Worm (Caenorhabditis elegans): ENCODE data around the gene ebp-2.

Gene ebp-2

DNA sequence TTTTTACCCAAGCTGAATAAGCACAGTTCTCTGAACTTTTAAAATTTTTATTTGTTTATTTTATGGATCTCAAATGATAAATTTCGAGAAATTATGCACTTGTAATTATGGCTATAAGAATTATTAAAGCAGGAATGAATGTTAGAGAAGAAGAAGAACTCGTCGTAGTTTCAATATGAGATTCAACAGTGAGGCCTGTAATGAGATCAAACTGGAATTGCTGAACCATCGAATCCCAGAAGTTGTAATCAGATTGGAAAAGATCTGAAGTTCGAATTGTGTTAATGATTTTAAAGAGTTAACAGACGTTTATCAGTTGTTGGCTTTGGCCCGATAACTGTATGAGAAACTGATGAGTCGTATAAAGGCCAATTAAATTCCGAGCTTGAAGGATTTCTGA, 13.2 kb downstream of the ebp-2 start:
- TF ChIP-seq cey-2 (tag; optimal IDR thresholded peaks at IDR 0.05; ENCODE audit: borderline replicate concordance, insufficient read depth): no peak
- TF ChIP-seq zip-11 (GFP tag; IDR thresholded peaks at IDR 0.05): no peak
- peak; percentile 25 for TF ChIP-seq mes-2 (tag; optimal IDR thresholded peaks at IDR 0.05; ENCODE audit: poor library complexity, severe bottlenecking)
- TF ChIP-seq nhr-41 (GFP tag; IDR thresholded peaks at IDR 0.05): no peak
- no peak for TF ChIP-seq R02D3.7 (tag; optimal IDR thresholded peaks at IDR 0.05)
- no peak for TF ChIP-seq nhr-237 (tag; optimal IDR thresholded peaks at IDR 0.05)
- no peak for TF ChIP-seq D1046.2 (GFP tag; IDR thresholded peaks at IDR 0.05)
- TF ChIP-seq hlh-11 (tag; optimal IDR thresholded peaks at IDR 0.05): no peak
- no peak for TF ChIP-seq ZK337.2 (GFP tag; IDR thresholded peaks at IDR 0.05)
- TF ChIP-seq sdz-12 (GFP tag; optimal IDR thresholded peaks at IDR 0.05): no peak
- TF ChIP-seq unc-62 (GFP tag; optimal IDR thresholded peaks at IDR 0.05 in 1 of 2): no peak
- TF ChIP-seq unc-62 (tag; optimal IDR thresholded peaks at IDR 0.05): no peak
- TF ChIP-seq madf-5 (GFP tag; IDR thresholded peaks at IDR 0.05): no peak
- TF ChIP-seq mxl-3 (GFP tag; optimal IDR thresholded peaks at IDR 0.05): no peak
- TF ChIP-seq egl-27 (tag; optimal IDR thresholded peaks at IDR 0.05): no peak
- TF ChIP-seq spr-3 (GFP tag; optimal IDR thresholded peaks at IDR 0.05): no peak
- no peak for TF ChIP-seq dmd-9 (GFP tag; IDR thresholded peaks at IDR 0.05)
- no peak for TF ChIP-seq nhr-25 (tag; optimal IDR thresholded peaks at IDR 0.05; ENCODE audit: borderline replicate concordance, insufficient read depth)
- TF ChIP-seq ztf-7 (tag; optimal IDR thresholded peaks at IDR 0.05): no peak
- peak; percentile 5 for TF ChIP-seq mep-1 (tag; optimal IDR thresholded peaks at IDR 0.05)
- TF ChIP-seq lin-38 (GFP tag; IDR thresholded peaks at IDR 0.05): peak; percentile 30

DNA sequence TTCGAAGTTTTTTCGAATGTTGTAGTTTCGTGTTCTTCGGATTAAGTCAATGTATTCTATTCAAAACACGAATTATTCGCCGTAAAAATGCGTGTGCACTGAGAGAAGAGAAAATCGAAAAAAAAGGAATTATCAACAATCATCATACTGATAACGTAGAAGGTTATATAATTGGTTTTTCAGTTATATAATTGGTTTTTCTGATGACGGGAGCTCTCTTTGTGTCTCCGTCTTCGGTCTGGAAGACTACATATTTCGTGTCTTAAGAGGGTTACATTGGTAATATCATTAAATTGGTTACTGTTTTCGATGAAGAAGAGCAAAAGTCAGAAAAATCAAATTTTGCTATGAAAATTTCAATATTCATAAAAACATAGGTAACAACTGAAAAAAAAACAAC, 17.4 kb downstream of the ebp-2 start:
- TF ChIP-seq pqm-1 (tag; optimal IDR thresholded peaks at IDR 0.05) (peak; percentile 54), dve-1 (tag; optimal IDR thresholded peaks at IDR 0.05; ENCODE audit: insufficient read depth) (peak; percentile 39), lin-38 (GFP tag; IDR thresholded peaks at IDR 0.05) (peak; percentile 20; the same call in 1 of the 2 replicates), dmd-6 (GFP tag; IDR thresholded peaks at IDR 0.05) (peak; percentile 27; the same call in 1 of the 2 replicates), nhr-102 (tag; optimal IDR thresholded peaks at IDR 0.05) (no peak), nhr-28 (tag; optimal IDR thresholded peaks at IDR 0.05) (peak; percentile 75), F10B5.3 (tag; optimal IDR thresholded peaks at IDR 0.05) (no peak), ama-1 (optimal IDR thresholded peaks at IDR 0.05) (no peak), hlh-11 (tag; optimal IDR thresholded peaks at IDR 0.05) (peak; percentile 40), daf-16 (GFP tag; optimal IDR thresholded peaks at IDR 0.05) (no peak), daf-16 (tag; optimal IDR thresholded peaks at IDR 0.05) (peak; percentile 43), aha-1 (tag) (peak; percentile 12), attf-4 (tag; optimal IDR thresholded peaks at IDR 0.05) (no peak), nhr-77 (tag; optimal IDR thresholded peaks at IDR 0.05) (peak; percentile 11)

DNA sequence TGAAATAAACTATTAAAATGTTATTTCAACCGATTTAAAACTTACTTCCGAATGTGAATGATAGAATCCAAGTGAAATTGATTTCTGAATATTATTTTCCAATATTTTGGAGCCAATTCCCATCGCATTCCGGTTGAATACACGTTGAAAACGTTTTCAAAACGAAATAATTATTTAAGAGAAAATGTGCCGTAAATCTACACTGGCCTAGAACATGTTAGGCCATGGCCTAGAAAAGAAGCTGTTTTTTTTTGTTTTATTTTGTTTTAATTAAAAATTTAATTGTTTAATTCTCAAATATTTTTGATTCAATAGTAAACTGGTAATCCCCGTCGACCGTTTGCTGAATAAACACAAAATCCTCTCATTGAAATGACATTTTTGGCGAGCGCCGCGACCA, 21.4 kb downstream of the ebp-2 start:
- TF ChIP-seq unc-130 (GFP tag; optimal IDR thresholded peaks at IDR 0.05) (peak; percentile 5), hlh-11 (tag; optimal IDR thresholded peaks at IDR 0.05) (no peak), mxl-3 (GFP tag; optimal IDR thresholded peaks at IDR 0.05) (no peak), mes-2 (tag; optimal IDR thresholded peaks at IDR 0.05; ENCODE audit: poor library complexity, severe bottlenecking) (peak; percentile 76), R02D3.7 (tag; optimal IDR thresholded peaks at IDR 0.05) (peak; percentile 72), F49E8.2 (tag; optimal IDR thresholded peaks at IDR 0.05; ENCODE audit: borderline replicate concordance) (no peak)

DNA sequence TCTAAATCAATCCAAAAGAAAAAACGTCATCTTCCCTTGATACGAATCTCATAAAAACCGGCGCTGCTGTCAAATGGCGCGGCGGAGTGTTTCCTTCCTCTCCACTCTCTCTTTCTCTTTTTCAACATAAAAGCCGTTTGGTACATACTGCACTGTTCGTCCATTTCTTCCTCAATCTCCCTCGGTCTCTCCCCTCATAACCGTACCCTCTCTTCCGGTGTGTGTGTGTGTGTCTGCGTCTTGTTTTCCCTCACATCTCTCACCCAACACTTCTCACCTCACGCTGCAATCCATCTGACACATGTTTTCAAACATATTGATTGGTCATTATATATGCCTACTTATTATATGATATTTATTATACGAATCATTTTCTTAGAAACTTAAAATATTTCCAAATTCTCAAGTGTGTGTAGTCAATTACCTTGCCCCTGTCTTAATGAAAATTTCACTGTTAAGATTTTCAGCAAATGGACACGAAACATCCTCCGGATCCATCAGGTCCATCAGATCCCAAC, 22.0 kb downstream of the ebp-2 start, which contains the start of the genes aars-1 and rga-1:
Gene aars-1 (minus strand): TSS at position 71 of the 518 bp plus-strand sequence.
Gene rga-1 (plus strand): TSS at position 468 of the 518 bp plus-strand sequence.
- TF ChIP-seq tag-97 (GFP tag; IDR thresholded peaks at IDR 0.05) (no peak), dpl-1 (GFP tag; optimal IDR thresholded peaks at IDR 0.05) (peak; percentile 54), ZK337.2 (GFP tag; IDR thresholded peaks at IDR 0.05) (no peak), tra-1 (GFP tag; IDR thresholded peaks at IDR 0.05) (peak; percentile 46; the same call in 1 of the 2 replicates), hmg-1.1 (GFP tag; IDR thresholded peaks at IDR 0.05) (peak; percentile 45; the same call in 1 of the 2 replicates), ceh-62 (tag; optimal IDR thresholded peaks at IDR 0.05) (no peak), mxl-3 (GFP tag; optimal IDR thresholded peaks at IDR 0.05) (peak; percentile 91), nhr-77 (tag; optimal IDR thresholded peaks at IDR 0.05) (peak; percentile 20), unc-62 (GFP tag; optimal IDR thresholded peaks at IDR 0.05 in 1 of 2) (peak in 1 of 2 experiments; percentile 97), unc-62 (tag; optimal IDR thresholded peaks at IDR 0.05) (no peak), F37D6.2 (tag; optimal IDR thresholded peaks at IDR 0.05) (no peak), pha-4 (GFP tag; IDR thresholded peaks at IDR 0.05) (peak; percentile 65; the same call in 1 of the 2 replicates), pha-4 (tag; optimal IDR thresholded peaks at IDR 0.05) (no peak), dmd-6 (GFP tag; IDR thresholded peaks at IDR 0.05) (peak; percentile 81), jun-1 (tag; optimal IDR thresholded peaks at IDR 0.05) (peak; percentile 26), arid-1 (GFP tag; conservative IDR thresholded peaks at IDR 0.05) (0 out of 2 replicates have a peak, but pooled peaks have one; percentile 12), lin-15B (tag; optimal IDR thresholded peaks at IDR 0.05) (no peak)

Data from whole organism, L4 larva.